Worm (Caenorhabditis elegans): Measurements from ENCODE around the gene tag-51.

ce11 chrIII:842630-843029 is 11.4 kb upstream of the tag-51 start, which contains the start of gene far-8:
- TF ChIP-seq zag-1 (tag; optimal IDR thresholded peaks at IDR 0.05) (no peak), cey-2 (tag; optimal IDR thresholded peaks at IDR 0.05; ENCODE audit: borderline replicate concordance, insufficient read depth) (no peak)
